Worm (Caenorhabditis elegans) whole organism, mixed stage, embryonic: Measurements from ENCODE around the gene C40A11.2.

Experiments
- M03D4.4 ChIP-seq: sonication (generic microtip); optimal IDR thresholded peaks from 2 replicates; lab custom pipeline; 2017; ENCODE audit warnings: mild to moderate bottlenecking, missing genetic modification characterization, missing compliant biosample characterization
- nhr-12 ChIP-seq: fragments of 150-350 bp; optimal IDR thresholded peaks from 2 replicates; lab custom pipeline; 2014; ENCODE audit warnings: missing biosample characterization, missing genetic modification characterization
- nhr-2 ChIP-seq: fragments of 150-350 bp; optimal IDR thresholded peaks from 2 replicates; lab custom pipeline; 2014; ENCODE audit warnings: missing biosample characterization, missing genetic modification characterization
- snpc-4 ChIP-seq: fragments of 150-350 bp; optimal IDR thresholded peaks from 2 replicates; lab custom pipeline; 2014; ENCODE audit warnings: missing biosample characterization, missing genetic modification characterization
- sptf-1 ChIP-seq: sonication (generic microtip); optimal IDR thresholded peaks from 2 replicates; lab custom pipeline; 2017; ENCODE audit warnings: mild to moderate bottlenecking, missing genetic modification characterization, moderate library complexity, missing compliant biosample characterization
- tbx-8 ChIP-seq: fragments of 200-800 bp; sonication (Bioruptor generic); optimal IDR thresholded peaks from 2 replicates; lab custom pipeline; 2018; ENCODE audit warnings: mild to moderate bottlenecking, missing genetic modification characterization, moderate library complexity, missing compliant biosample characterization
- unc-120 ChIP-seq: sonication (generic microtip); optimal IDR thresholded peaks from 2 replicates; lab custom pipeline; 2017; ENCODE audit warnings: missing genetic modification characterization, missing compliant biosample characterization; ENCODE audit not compliant: poor library complexity, severe bottlenecking
- unc-39 ChIP-seq: fragments of 150-350 bp; optimal IDR thresholded peaks from 2 replicates; lab custom pipeline; 2014; ENCODE audit warnings: missing biosample characterization, missing genetic modification characterization
- ztf-11 ChIP-seq: fragments of 150-350 bp; optimal IDR thresholded peaks from 2 replicates; lab custom pipeline; 2014; ENCODE audit warnings: missing biosample characterization, missing genetic modification characterization

ce11 chrII:2176688-2177087 is 29.9 kb downstream of the C40A11.2 start, which contains the start of gene gba-1:
- TF ChIP-seq M03D4.4, result no peak
- no peak for TF ChIP-seq ztf-11 (tag; lab: Kevin White, UChicago)
- no peak for TF ChIP-seq nhr-12 (tag; lab: Kevin White, UChicago)
- TF ChIP-seq sptf-1 (tag; lab: Kevin White, UChicago), result no peak
- no peak for TF ChIP-seq unc-120
- no peak for TF ChIP-seq nhr-2 (tag; lab: Kevin White, UChicago)
- TF ChIP-seq tbx-8, result no peak
- TF ChIP-seq unc-39, result no peak
- TF ChIP-seq snpc-4, result no peak
